Fruit fly (Drosophila melanogaster) whole organism, embryonic: ENCODE data around the gene Oseg1.

Experiments
- CG11085 ChIP-seq: fragments of 200-800 bp; sonication (Bioruptor generic); IDR thresholded peaks from 2 replicates; pipeline ENCODE4 v1.3.6; 2022; ENCODE audit warnings: missing biosample characterization, missing genetic modification characterization
- CG13424 ChIP-seq: fragments of 200-800 bp; sonication (Bioruptor generic); optimal IDR thresholded peaks from 2 replicates; lab custom pipeline; 2019; ENCODE audit warnings: missing biosample characterization, mild to moderate bottlenecking, missing genetic modification characterization, moderate library complexity
- CG1529 ChIP-seq: fragments of 200-800 bp; sonication (Bioruptor generic); optimal IDR thresholded peaks from 3 replicates; lab custom pipeline; 2018; ENCODE audit warnings: missing biosample characterization, missing genetic modification characterization
- CG1603 ChIP-seq: fragments of 200-800 bp; sonication (Bioruptor generic); optimal IDR thresholded peaks from 2 replicates; lab custom pipeline; 2019; ENCODE audit warnings: missing biosample characterization, mild to moderate bottlenecking, missing genetic modification characterization, moderate library complexity
- CG17385 ChIP-seq: fragments of 200-800 bp; sonication (Bioruptor generic); optimal IDR thresholded peaks from 3 replicates; lab custom pipeline; 2018; ENCODE audit warnings: missing biosample characterization, mild to moderate bottlenecking, missing genetic modification characterization
- CG17802 ChIP-seq: fragments of 200-800 bp; sonication (Bioruptor generic); optimal IDR thresholded peaks from 2 replicates; lab custom pipeline; 2018; ENCODE audit warnings: missing biosample characterization, mild to moderate bottlenecking, missing genetic modification characterization, moderate library complexity
- CG17829 ChIP-seq: fragments of 200-800 bp; optimal IDR thresholded peaks from 2 replicates; lab custom pipeline; 2019; ENCODE audit warnings: missing biosample characterization, mild to moderate bottlenecking, missing genetic modification characterization, moderate library complexity
- CG17912 ChIP-seq: fragments of 200-800 bp; sonication (Bioruptor generic); optimal IDR thresholded peaks from 2 replicates; lab custom pipeline; 2018; ENCODE audit warnings: missing biosample characterization, mild to moderate bottlenecking, missing genetic modification characterization
- CG1792 ChIP-seq: fragments of 200-800 bp; sonication (Bioruptor generic); optimal IDR thresholded peaks from 2 replicates; lab custom pipeline; 2016; ENCODE audit warnings: missing biosample characterization, missing genetic modification characterization
- CG18599 ChIP-seq: fragments of 200-800 bp; sonication (Bioruptor generic); optimal IDR thresholded peaks from 3 replicates; lab custom pipeline; 2017; ENCODE audit warnings: missing biosample characterization, missing genetic modification characterization, mild to moderate bottlenecking, moderate library complexity, missing genetic modification reagents
- CG2202 ChIP-seq: fragments of 200-800 bp; sonication (Bioruptor generic); optimal IDR thresholded peaks from 2 replicates; lab custom pipeline; 2018; ENCODE audit warnings: missing biosample characterization, mild to moderate bottlenecking, missing genetic modification characterization
- CG9876 ChIP-seq: fragments of 200-800 bp; sonication (Bioruptor generic); optimal IDR thresholded peaks from 2 replicates; lab custom pipeline; 2016; ENCODE audit warnings: missing biosample characterization, missing genetic modification characterization
- Dip2 ChIP-seq: fragments of 200-800 bp; sonication (Bioruptor generic); IDR thresholded peaks from 2 replicates; pipeline ENCODE4 v1.3.6; 2022; ENCODE audit warnings: missing biosample characterization, missing genetic modification characterization
- GATAe ChIP-seq: fragments of 200-800 bp; sonication (Bioruptor generic); conservative IDR thresholded peaks from 2 replicates; pipeline ENCODE4 v1.3.6; 2022; ENCODE audit warnings: missing biosample characterization, missing genetic modification characterization
- Gsc ChIP-seq: fragments of 200-800 bp; sonication (Bioruptor generic); IDR thresholded peaks from 2 replicates; pipeline ENCODE4 v1.3.6; 2022; ENCODE audit warnings: missing biosample characterization, missing genetic modification characterization
- Hr78 ChIP-seq, 2 experiments: fragments of 200-800 bp in 1 of 2; fragments of >200 bp in 1 of 2; sonication (Bioruptor generic) in 1 of 2; optimal IDR thresholded peaks; 2 replicates each; lab custom pipeline; 2017 to 2019; ENCODE audit warnings: missing biosample characterization in 2 of 2, missing genetic modification characterization in 2 of 2, mild to moderate bottlenecking in 1 of 2, moderate library complexity in 1 of 2
- Lim3 ChIP-seq: fragments of 200-800 bp; sonication (Bioruptor generic); IDR thresholded peaks from 2 replicates; pipeline ENCODE4 v1.3.6; 2022; ENCODE audit warnings: missing biosample characterization, missing genetic modification characterization
- Sox102F ChIP-seq: fragments of 200-800 bp; sonication (Bioruptor generic); optimal IDR thresholded peaks from 2 replicates; lab custom pipeline; 2018; ENCODE audit warnings: missing biosample characterization, mild to moderate bottlenecking, missing genetic modification characterization, moderate library complexity
- Ssrp ChIP-seq: fragments of 200-800 bp; sonication (Bioruptor generic); optimal IDR thresholded peaks from 2 replicates; lab custom pipeline; 2018; ENCODE audit warnings: missing biosample characterization, mild to moderate bottlenecking, missing genetic modification characterization, moderate library complexity
- Trl ChIP-seq, 3 experiments: fragments of >200 bp in 2 of 3; fragments of 200-800 bp in 1 of 3; sonication (Bioruptor generic) in 1 of 3; optimal IDR thresholded peaks; 2 replicates in 1 of 3; 3 replicates in 2 of 3; lab custom pipeline; 2016 to 2017; ENCODE audit warnings: missing biosample characterization in 1 of 3, missing genetic modification characterization in 1 of 3
- ab ChIP-seq: fragments of 200-800 bp; sonication (Bioruptor generic); optimal IDR thresholded peaks from 2 replicates; lab custom pipeline; 2016; ENCODE audit warnings: missing biosample characterization, missing genetic modification characterization
- amos ChIP-seq: fragments of 200-800 bp; sonication (Bioruptor generic); IDR thresholded peaks from 2 replicates; pipeline ENCODE4 v1.3.6; 2022; ENCODE audit warnings: missing biosample characterization, missing genetic modification characterization; ENCODE audit not compliant: partially characterized antibody
- bab2 ChIP-seq: fragments of 200-800 bp; sonication (Bioruptor generic); optimal IDR thresholded peaks from 2 replicates; lab custom pipeline; 2016; ENCODE audit warnings: missing biosample characterization, missing genetic modification characterization
- cg ChIP-seq: fragments of 200-800 bp; sonication (Bioruptor generic); optimal IDR thresholded peaks from 3 replicates; lab custom pipeline; 2019; ENCODE audit warnings: missing biosample characterization, mild to moderate bottlenecking, missing genetic modification characterization, moderate library complexity
- chn ChIP-seq: fragments of 200-800 bp; sonication (Bioruptor generic); optimal IDR thresholded peaks from 2 replicates; lab custom pipeline; 2016; ENCODE audit warnings: missing biosample characterization, missing genetic modification characterization
- crc ChIP-seq: fragments of 200-800 bp; sonication (Bioruptor generic); optimal IDR thresholded peaks from 2 replicates; lab custom pipeline; 2016; ENCODE audit warnings: missing biosample characterization, missing genetic modification characterization
- da ChIP-seq: fragments of 200-800 bp; sonication (Bioruptor generic); optimal IDR thresholded peaks from 2 replicates; lab custom pipeline; 2016; ENCODE audit warnings: missing biosample characterization, missing genetic modification characterization
- fd96Cb ChIP-seq: fragments of 200-800 bp; sonication (Bioruptor generic); optimal IDR thresholded peaks from 2 replicates; lab custom pipeline; 2018; ENCODE audit warnings: missing biosample characterization, mild to moderate bottlenecking, missing genetic modification characterization, moderate library complexity
- gce ChIP-seq: fragments of 200-800 bp; sonication (Bioruptor generic); IDR thresholded peaks from 3 replicates; pipeline ENCODE4 v1.3.6; 2022; ENCODE audit warnings: missing biosample characterization, missing genetic modification characterization
- gro ChIP-seq: fragments of 200-800 bp; sonication (Bioruptor generic); optimal IDR thresholded peaks from 2 replicates; lab custom pipeline; 2016; ENCODE audit warnings: missing biosample characterization, missing genetic modification characterization
- inv ChIP-seq: fragments of 200-800 bp; sonication (Bioruptor generic); IDR thresholded peaks from 2 replicates; pipeline ENCODE4 v1.3.6; 2022; ENCODE audit warnings: missing biosample characterization, missing genetic modification characterization; ENCODE audit not compliant: partially characterized antibody
- lab ChIP-seq: fragments of 200-800 bp; sonication (Bioruptor generic); optimal IDR thresholded peaks from 3 replicates; lab custom pipeline; 2017; ENCODE audit warnings: missing biosample characterization, missing genetic modification characterization, mild to moderate bottlenecking, moderate library complexity, missing genetic modification reagents
- lmd ChIP-seq: fragments of 200-800 bp; sonication (Bioruptor generic); IDR thresholded peaks from 2 replicates; pipeline ENCODE4 v1.3.6; 2022; ENCODE audit warnings: missing biosample characterization, missing genetic modification characterization
- lola ChIP-seq, 3 experiments: fragments of >200 bp in 2 of 3; fragments of 200-800 bp in 1 of 3; sonication (Bioruptor generic) in 1 of 3; optimal IDR thresholded peaks; 2 replicates each; lab custom pipeline; 2017 to 2019; ENCODE audit warnings: missing biosample characterization in 3 of 3, missing genetic modification characterization in 3 of 3, mild to moderate bottlenecking in 1 of 3, moderate library complexity in 1 of 3
- nerfin-1 ChIP-seq: fragments of 200-800 bp; sonication (Bioruptor generic); optimal IDR thresholded peaks from 3 replicates; lab custom pipeline; 2019; ENCODE audit warnings: missing biosample characterization, mild to moderate bottlenecking, missing genetic modification characterization, moderate library complexity
- otp ChIP-seq: fragments of 200-800 bp; sonication (Bioruptor generic); IDR thresholded peaks from 3 replicates; pipeline ENCODE4, ENCODE4 v1.3.6; 2022; ENCODE audit warnings: missing biosample characterization, missing genetic modification characterization
- prd ChIP-seq, 3 experiments: fragments of >200 bp in 2 of 3; fragments of 200-800 bp in 1 of 3; sonication (Bioruptor generic) in 1 of 3; optimal IDR thresholded peaks in 2 of 3; IDR thresholded peaks in 1 of 3; 2 replicates in 2 of 3; 3 replicates in 1 of 3; pipeline versions ENCODE4 v1.3.6 to Lab custom; 2017 to 2022; ENCODE audit warnings: missing biosample characterization in 1 of 3, missing genetic modification characterization in 1 of 3
- sens-2 ChIP-seq: fragments of 200-800 bp; sonication (Bioruptor generic); IDR thresholded peaks from 2 replicates; pipeline ENCODE4 v1.3.6; 2022; ENCODE audit warnings: missing biosample characterization, missing genetic modification characterization
- sisA ChIP-seq: fragments of 200-800 bp; sonication (Bioruptor generic); IDR thresholded peaks from 2 replicates; pipeline ENCODE4 v1.3.6; 2022; ENCODE audit warnings: missing biosample characterization, missing genetic modification characterization
- sob ChIP-seq: fragments of 200-800 bp; sonication (Bioruptor generic); IDR thresholded peaks from 2 replicates; pipeline ENCODE4 v1.3.6; 2022; ENCODE audit warnings: missing biosample characterization, missing genetic modification characterization
- stc ChIP-seq: fragments of 200-800 bp; sonication (Bioruptor generic); IDR thresholded peaks from 2 replicates; pipeline ENCODE4 v1.3.6; 2022; ENCODE audit warnings: missing biosample characterization, missing genetic modification characterization
- stwl ChIP-seq: fragments of 200-800 bp; sonication (Bioruptor generic); optimal IDR thresholded peaks from 3 replicates; lab custom pipeline; 2018; ENCODE audit warnings: missing biosample characterization, mild to moderate bottlenecking, missing genetic modification characterization, moderate library complexity
- tap ChIP-seq: fragments of 200-800 bp; optimal IDR thresholded peaks from 3 replicates; lab custom pipeline; 2019; ENCODE audit warnings: missing biosample characterization, mild to moderate bottlenecking, missing genetic modification characterization, moderate library complexity
- tup ChIP-seq: fragments of 200-800 bp; sonication (Bioruptor generic); optimal IDR thresholded peaks from 2 replicates; lab custom pipeline; 2016; ENCODE audit warnings: missing biosample characterization, mild to moderate bottlenecking, missing genetic modification characterization, moderate library complexity
- twi ChIP-seq: fragments of 200-800 bp; optimal IDR thresholded peaks from 2 replicates; lab custom pipeline; 2019; ENCODE audit warnings: missing biosample characterization, mild to moderate bottlenecking, missing genetic modification characterization, moderate library complexity
- vfl ChIP-seq: fragments of 200-800 bp; sonication (Bioruptor generic); optimal IDR thresholded peaks from 2 replicates; lab custom pipeline; 2016; ENCODE audit warnings: missing biosample characterization, missing genetic modification characterization

Gene Oseg1

DNA sequence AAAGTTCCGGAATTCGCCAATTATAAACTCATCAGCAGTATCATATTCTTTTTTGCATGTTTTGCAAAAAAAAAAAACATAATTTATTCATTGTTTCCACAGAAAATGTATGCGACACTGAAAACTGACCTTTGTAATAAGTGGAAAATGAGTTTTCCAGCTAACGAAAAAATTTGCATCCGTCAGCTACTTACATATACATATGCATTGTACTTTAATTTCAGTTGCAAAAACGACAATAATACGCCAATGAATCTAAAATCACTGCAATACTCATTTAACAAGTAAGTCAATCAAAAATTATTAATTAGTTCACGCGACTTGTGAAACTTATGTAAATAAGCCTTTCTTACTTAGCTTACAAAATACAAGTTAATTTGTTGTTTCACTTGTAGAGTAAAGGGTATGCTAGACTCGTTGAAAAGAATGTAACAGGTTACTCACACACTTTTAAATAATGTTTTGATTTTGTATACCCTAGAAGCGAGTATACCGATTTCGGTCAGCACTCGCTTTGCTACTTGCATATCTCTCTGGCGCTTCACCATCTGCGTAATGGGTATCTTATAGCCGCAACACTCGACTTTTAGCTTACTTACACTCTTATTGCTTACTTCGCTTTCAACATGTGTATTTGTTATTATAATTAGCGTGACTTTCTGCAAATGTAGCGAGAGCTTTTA lies 13.7 kb downstream of the Oseg1 start (continued):
- peak; percentile 66 for TF ChIP-seq CG1603

DNA sequence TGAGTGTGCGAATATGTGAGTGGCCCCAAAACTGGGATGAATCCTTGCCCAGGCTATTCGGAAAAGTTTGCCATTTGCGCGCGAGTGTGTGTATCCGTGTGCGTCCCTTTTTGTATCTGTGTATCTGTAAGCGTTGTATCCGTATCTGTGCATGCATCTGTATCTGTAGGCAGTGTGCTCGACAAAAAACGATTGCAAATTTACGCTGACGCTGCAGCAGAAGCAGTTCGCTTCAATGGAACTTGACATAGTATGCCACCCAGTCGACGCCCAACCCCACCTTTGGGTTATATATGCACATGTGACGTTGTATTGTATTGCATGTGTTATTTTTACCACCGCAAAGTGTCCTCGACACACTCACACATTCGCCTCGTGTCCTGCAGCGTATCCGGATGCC lies 16.4 kb downstream of the Oseg1 start:
- TF ChIP-seq da (GFP tag; lab: Kevin White, UChicago), result no peak
- no peak for TF ChIP-seq lmd
- no peak for TF ChIP-seq fd96Cb
- peak; percentile 36 for TF ChIP-seq twi (tag; lab: Kevin White, UChicago)
- no peak for TF ChIP-seq otp (GFP tag; lab: Robert Waterston, UW)
- no peak for TF ChIP-seq CG1529 (GFP tag; lab: Kevin White, UChicago)
- no peak for TF ChIP-seq CG9876 (GFP tag; lab: Kevin White, UChicago)
- TF ChIP-seq sisA, result no peak
- TF ChIP-seq Dip2 (GFP tag; lab: Robert Waterston, UW), result no peak
- peak; percentile 40 for TF ChIP-seq nerfin-1 (tag; lab: Kevin White, UChicago)
- no peak for TF ChIP-seq inv (GFP tag; lab: Robert Waterston, UW)
- TF ChIP-seq CG17802 (tag; lab: Kevin White, UChicago), result no peak
- TF ChIP-seq CG1792, result no peak
- peak; percentile 65 for TF ChIP-seq cg (GFP tag; lab: Kevin White, UChicago)
- no peak for TF ChIP-seq tap (tag; lab: Kevin White, UChicago)
- no peak for TF ChIP-seq lab
- no peak for TF ChIP-seq stwl

DNA sequence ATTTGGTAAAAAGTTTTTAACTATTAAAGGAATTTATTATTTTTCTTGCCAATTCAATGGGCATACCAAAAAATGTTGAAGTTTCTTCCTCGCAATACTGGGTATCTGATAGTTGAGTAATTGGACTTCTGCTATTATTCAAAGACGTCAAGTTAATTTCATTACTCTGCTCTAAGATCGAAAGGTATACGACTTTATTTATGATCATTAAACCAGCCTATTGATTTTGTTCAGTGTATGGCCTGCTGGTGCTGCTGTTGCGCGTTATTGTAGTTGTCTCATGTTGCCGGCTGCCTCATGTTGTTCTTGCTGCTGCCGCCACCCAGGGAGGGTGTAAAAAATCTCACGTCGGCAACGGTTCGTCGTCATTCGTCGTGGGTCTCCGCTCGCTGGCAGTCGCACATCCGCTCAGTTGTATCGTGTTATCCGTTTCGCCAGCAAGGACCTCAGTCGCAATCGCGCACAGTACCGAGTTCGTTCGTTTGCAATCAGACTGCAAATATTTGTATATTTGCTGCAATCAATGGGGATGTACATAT lies 16.9 kb downstream of the Oseg1 start, which contains the start of gene CG7120:
TSS of gene CG7120 (plus strand) at position 371 of the 539 bp plus-strand sequence.
- TF ChIP-seq CG17912 (GFP tag; lab: Kevin White, UChicago) (no peak), ab (GFP tag; lab: Kevin White, UChicago) (no peak), Lim3 (no peak), prd (optimal IDR thresholded peaks at IDR 0.05; lab: Kevin White, UChicago) (no peak), prd (GFP tag; IDR thresholded peaks at IDR 0.05; lab: Robert Waterston, UW) (peak; percentile 55; the same call in 2 of the 3 replicates), Ssrp (tag; lab: Kevin White, UChicago) (peak; percentile 50), chn (peak; percentile 53), sens-2 (GFP tag; lab: Robert Waterston, UW) (no peak), Trl (optimal IDR thresholded peaks at IDR 0.05; lab: Kevin White, UChicago) (no peak), Trl (GFP tag; optimal IDR thresholded peaks at IDR 0.05; lab: Kevin White, UChicago) (no peak), Sox102F (GFP tag; lab: Kevin White, UChicago) (peak; percentile 59), stc (no peak), GATAe (GFP tag; lab: Robert Waterston, UW) (no peak), gro (GFP tag; lab: Kevin White, UChicago) (no peak), sob (peak; percentile 62; the same call in 1 of the 2 replicates), tup (GFP tag; lab: Kevin White, UChicago) (peak; percentile 33), Hr78 (GFP tag; optimal IDR thresholded peaks at IDR 0.05; lab: Kevin White, UChicago) (no peak), CG11085 (no peak), gce (GFP tag; lab: Robert Waterston, UW) (no peak), lola (GFP tag; optimal IDR thresholded peaks at IDR 0.05; lab: Kevin White, UChicago) (peak in 1 of 3 experiments; percentile 72), amos (GFP tag; lab: Robert Waterston, UW) (no peak), bab2 (GFP tag; lab: Kevin White, UChicago) (peak; percentile 1), CG2202 (tag; lab: Kevin White, UChicago) (peak; percentile 41), CG17385 (GFP tag; lab: Kevin White, UChicago) (peak; percentile 55), vfl (GFP tag; lab: Kevin White, UChicago) (no peak), CG18599 (GFP tag; lab: Kevin White, UChicago) (peak; percentile 52), crc (GFP tag; lab: Kevin White, UChicago) (no peak), CG17829 (tag; lab: Kevin White, UChicago) (peak; percentile 51), CG13424 (tag; lab: Kevin White, UChicago) (peak; percentile 54), Gsc (GFP tag; lab: Robert Waterston, UW) (no peak)
